Worm (Caenorhabditis elegans) whole organism, young adult: ENCODE measurements around the gene fbxa-185.

Experiments used
- B0019.2 ChIP-seq: fragments of 200-800 bp; sonication (Bioruptor generic); conservative IDR thresholded peaks from 2 replicates; pipeline ENCODE4 v1.3.6; 2022; ENCODE audit warnings: missing genetic modification reagents, missing genetic modification characterization, missing compliant biosample characterization
- F33H1.4 ChIP-seq: fragments of 200-800 bp; sonication (Bioruptor generic); IDR thresholded peaks from 2 replicates; pipeline ENCODE4 v1.3.6; 2022; ENCODE audit warnings: missing genetic modification reagents, missing genetic modification characterization, missing compliant biosample characterization
- F52B5.7 ChIP-seq: sonication (generic microtip); optimal IDR thresholded peaks from 2 replicates; lab custom pipeline; 2016; ENCODE audit warnings: mild to moderate bottlenecking, missing genetic modification characterization, missing compliant biosample characterization
- F57C9.4 ChIP-seq: sonication (generic microtip); optimal IDR thresholded peaks from 2 replicates; lab custom pipeline; 2017; ENCODE audit warnings: mild to moderate bottlenecking, missing genetic modification characterization, missing compliant biosample characterization
- Y53F4B.3 ChIP-seq: fragments of 200-800 bp; sonication (Bioruptor generic); IDR thresholded peaks from 2 replicates; pipeline ENCODE4 v1.3.6; 2022; ENCODE audit warnings: missing genetic modification reagents, missing genetic modification characterization, missing compliant biosample characterization
- akir-1 ChIP-seq: fragments of 200-800 bp; sonication (Bioruptor generic); optimal IDR thresholded peaks from 2 replicates; lab custom pipeline; 2018; ENCODE audit warnings: mild to moderate bottlenecking, missing genetic modification characterization, moderate library complexity, missing compliant biosample characterization
- aptf-3 ChIP-seq: fragments of 200-800 bp; sonication (Bioruptor generic); IDR thresholded peaks from 2 replicates; pipeline ENCODE4 v1.3.6; 2022; ENCODE audit warnings: missing genetic modification characterization, missing compliant biosample characterization
- athp-1 ChIP-seq: sonication (generic microtip); optimal IDR thresholded peaks from 2 replicates; lab custom pipeline; 2017; ENCODE audit warnings: mild to moderate bottlenecking, missing genetic modification characterization, missing compliant biosample characterization
- attf-3 ChIP-seq: fragments of 200-800 bp; sonication (Bioruptor generic); conservative IDR thresholded peaks from 2 replicates; pipeline ENCODE4 v1.3.6; 2022; ENCODE audit warnings: missing genetic modification reagents, missing genetic modification characterization, missing compliant biosample characterization
- attf-5 ChIP-seq: fragments of 200-800 bp; sonication (Bioruptor generic); optimal IDR thresholded peaks from 2 replicates; lab custom pipeline; 2018; ENCODE audit warnings: mild to moderate bottlenecking, missing genetic modification characterization, missing compliant biosample characterization
- attf-6 ChIP-seq: fragments of 200-800 bp; sonication (Bioruptor generic); IDR thresholded peaks from 2 replicates; pipeline ENCODE4 v1.3.6; 2022; ENCODE audit warnings: missing genetic modification reagents, missing genetic modification characterization, missing compliant biosample characterization
- ceh-100 ChIP-seq: fragments of 200-800 bp; sonication (Bioruptor generic); IDR thresholded peaks from 2 replicates; pipeline ENCODE4 v1.3.6; 2022; ENCODE audit warnings: missing genetic modification reagents, missing genetic modification characterization, missing compliant biosample characterization
- ceh-91 ChIP-seq: fragments of 200-800 bp; sonication (Bioruptor generic); IDR thresholded peaks from 2 replicates; pipeline ENCODE4 v1.3.6; 2022; ENCODE audit warnings: missing genetic modification reagents, missing genetic modification characterization, missing compliant biosample characterization
- die-1 ChIP-seq: sonication (generic microtip); optimal IDR thresholded peaks from 2 replicates; lab custom pipeline; 2016; ENCODE audit warnings: missing genotype, mild to moderate bottlenecking, missing genetic modification characterization, missing compliant biosample characterization
- dox-1 ChIP-seq: fragments of 200-800 bp; sonication (Bioruptor generic); IDR thresholded peaks from 2 replicates; pipeline ENCODE4 v1.3.6; 2022; ENCODE audit warnings: missing genetic modification reagents, missing genetic modification characterization, missing compliant biosample characterization
- gei-17 ChIP-seq: fragments of 200-800 bp; sonication (Bioruptor generic); optimal IDR thresholded peaks from 2 replicates; lab custom pipeline; 2018; ENCODE audit warnings: mild to moderate bottlenecking, missing genetic modification characterization, missing compliant biosample characterization
- hlh-12 ChIP-seq: sonication (generic microtip); optimal IDR thresholded peaks from 2 replicates; lab custom pipeline; 2016; ENCODE audit warnings: missing genetic modification characterization, missing compliant biosample characterization
- hmg-1.2 ChIP-seq: fragments of 200-800 bp; sonication (Bioruptor generic); IDR thresholded peaks from 2 replicates; pipeline ENCODE4 v1.3.6; 2022; ENCODE audit warnings: missing genetic modification reagents, missing genetic modification characterization, missing compliant biosample characterization
- hrde-1 ChIP-seq: sonication (generic microtip); optimal IDR thresholded peaks from 2 replicates; lab custom pipeline; 2016; ENCODE audit warnings: missing genetic modification characterization, mild to moderate bottlenecking, missing compliant biosample characterization, moderate library complexity, missing genotype, missing genetic modification reagents, borderline replicate concordance
- let-526 ChIP-seq: fragments of 200-800 bp; sonication (Bioruptor generic); IDR thresholded peaks from 2 replicates; pipeline ENCODE4 v1.3.6; 2022; ENCODE audit warnings: missing genetic modification reagents, missing genetic modification characterization, missing compliant biosample characterization
- lin-40 ChIP-seq: sonication (generic microtip); optimal IDR thresholded peaks from 2 replicates; lab custom pipeline; 2016; ENCODE audit warnings: missing genetic modification characterization, mild to moderate bottlenecking, missing compliant biosample characterization, missing genotype, missing genetic modification reagents
- lin-54 ChIP-seq: fragments of 200-800 bp; sonication (Bioruptor generic); optimal IDR thresholded peaks from 2 replicates; lab custom pipeline; 2018; ENCODE audit warnings: mild to moderate bottlenecking, missing genetic modification characterization, missing compliant biosample characterization
- lsl-1 ChIP-seq: fragments of 200-800 bp; sonication (Bioruptor generic); optimal IDR thresholded peaks from 2 replicates; lab custom pipeline; 2018; ENCODE audit warnings: mild to moderate bottlenecking, missing genetic modification characterization, moderate library complexity, missing compliant biosample characterization
- madf-10 ChIP-seq: sonication (generic microtip); optimal IDR thresholded peaks from 2 replicates; lab custom pipeline; 2016; ENCODE audit warnings: mild to moderate bottlenecking, missing genetic modification characterization, missing compliant biosample characterization
- madf-3 ChIP-seq: fragments of 200-800 bp; sonication (Bioruptor generic); IDR thresholded peaks from 2 replicates; pipeline ENCODE4 v1.3.6; 2022; ENCODE audit warnings: missing genetic modification reagents, missing genetic modification characterization, missing compliant biosample characterization
- madf-8 ChIP-seq: fragments of 200-800 bp; sonication (Bioruptor generic); conservative IDR thresholded peaks from 2 replicates; pipeline ENCODE4 v1.3.6; 2022; ENCODE audit warnings: missing genetic modification reagents, missing genetic modification characterization, missing compliant biosample characterization
- snpc-4 ChIP-seq, 5 experiments: fragments of 150-350 bp in 1 of 5; sonication (generic microtip) in 4 of 5; optimal IDR thresholded peaks; 2 replicates each; lab custom pipeline; 2014 to 2018; ENCODE audit warnings: missing genetic modification characterization in 5 of 5, missing biosample characterization in 3 of 5, antibody characterized with exemption in 2 of 5, mild to moderate bottlenecking in 2 of 5, missing compliant biosample characterization in 2 of 5, missing genotype in 2 of 5, moderate library complexity in 2 of 5, missing genetic modification reagents in 1 of 5
- tbp1 ChIP-seq: fragments of 200-800 bp; sonication (Bioruptor generic); optimal IDR thresholded peaks from 2 replicates; lab custom pipeline; 2018; ENCODE audit warnings: mild to moderate bottlenecking, missing genetic modification characterization, missing compliant biosample characterization
- tlf-1 ChIP-seq: fragments of 200-800 bp; sonication (Bioruptor generic); optimal IDR thresholded peaks from 2 replicates; lab custom pipeline; 2018; ENCODE audit warnings: mild to moderate bottlenecking, missing genetic modification characterization, missing compliant biosample characterization
- unc-62 ChIP-seq: fragments of 150-350 bp; optimal IDR thresholded peaks from 2 replicates; lab custom pipeline; 2014; ENCODE audit warnings: missing biosample characterization, missing genetic modification reagents, missing genetic modification characterization
- zfh-2 ChIP-seq: fragments of 200-800 bp; sonication (Bioruptor generic); conservative IDR thresholded peaks from 2 replicates; pipeline ENCODE4 v1.3.6; 2022; ENCODE audit warnings: missing genetic modification reagents, missing genetic modification characterization, missing compliant biosample characterization
- ztf-18 ChIP-seq: sonication (generic microtip); optimal IDR thresholded peaks from 2 replicates; lab custom pipeline; 2016; ENCODE audit warnings: missing genotype, mild to moderate bottlenecking, missing genetic modification characterization, missing compliant biosample characterization
- ztf-3 ChIP-seq: fragments of 200-800 bp; sonication (Bioruptor generic); optimal IDR thresholded peaks from 2 replicates; lab custom pipeline; 2018; ENCODE audit warnings: mild to moderate bottlenecking, missing genetic modification characterization, missing compliant biosample characterization

The fbxa-185 gene

ce11 chrV:17303392-17303791, 28.0 kb upstream of the fbxa-185 start:
- TF ChIP-seq attf-6 (GFP tag; lab: Robert Waterston, UW) (no peak), tbp1 (no peak), lin-40 (tag; lab: Kevin White, UChicago) (no peak), F33H1.4 (GFP tag; lab: Robert Waterston, UW) (no peak), akir-1 (no peak), gei-17 (GFP tag; lab: Kevin White, UChicago) (no peak), ztf-18 (no peak), tlf-1 (GFP tag; lab: Kevin White, UChicago) (no peak), F52B5.7 (tag; lab: Kevin White, UChicago) (no peak), Y53F4B.3 (GFP tag; lab: Robert Waterston, UW) (no peak), lin-54 (GFP tag; lab: Kevin White, UChicago) (no peak), unc-62 (GFP tag; lab: Kevin White, UChicago) (no peak), ztf-3 (GFP tag; lab: Kevin White, UChicago) (no peak)
- TF ChIP-seq, all 124 proteins: peak for 0

- TF ChIP-seq snpc-4 (GFP tag; optimal IDR thresholded peaks at IDR 0.05; lab: Kevin White, UChicago) (no peak), snpc-4 (tag; optimal IDR thresholded peaks at IDR 0.05; lab: Kevin White, UChicago) (peak in 2 of 4 experiments; percentile 52 to 62), F57C9.4 (tag; lab: Kevin White, UChicago) (no peak), B0019.2 (GFP tag; lab: Robert Waterston, UW) (no peak)
These were observed 23.5 kb upstream of the fbxa-185 start for ce11 chrV:17307926-17308325.

DNA sequence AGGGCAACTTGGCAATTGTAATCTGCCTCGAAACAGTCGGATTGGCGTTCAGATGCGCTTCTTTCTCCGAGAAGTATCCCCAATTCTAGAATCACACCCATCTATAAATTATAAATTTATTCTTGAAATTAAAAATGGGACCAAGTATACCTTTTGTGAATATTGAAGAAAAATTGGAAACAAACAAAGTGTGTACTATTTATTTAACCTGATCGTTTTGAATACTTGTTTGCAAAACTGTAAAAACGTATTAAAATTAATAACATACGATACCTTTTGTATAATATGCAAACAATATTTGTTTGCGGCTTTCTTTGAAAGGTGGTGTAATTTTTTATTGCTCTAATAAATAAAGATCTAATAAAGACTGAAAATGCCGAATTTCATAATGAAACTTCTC, 19.1 kb upstream of the fbxa-185 start, which contains the start of gene Y61B8B.3:
Y61B8B.3 (minus strand) TSS at position 101 of the 400 bp plus-strand sequence.
- TF ChIP-seq Y53F4B.3 (GFP tag; lab: Robert Waterston, UW) (no peak), die-1 (tag; lab: Kevin White, UChicago) (no peak), athp-1 (tag; lab: Kevin White, UChicago) (no peak), hrde-1 (tag; lab: Kevin White, UChicago) (no peak), let-526 (GFP tag; lab: Robert Waterston, UW) (no peak), aptf-3 (GFP tag; lab: Robert Waterston, UW) (no peak), attf-5 (GFP tag; lab: Kevin White, UChicago) (no peak), madf-8 (GFP tag; lab: Robert Waterston, UW) (no peak), lin-54 (GFP tag; lab: Kevin White, UChicago) (no peak), ceh-100 (GFP tag; lab: Robert Waterston, UW) (no peak), dox-1 (no peak), snpc-4 (GFP tag; optimal IDR thresholded peaks at IDR 0.05; lab: Kevin White, UChicago) (no peak), snpc-4 (tag; optimal IDR thresholded peaks at IDR 0.05; lab: Kevin White, UChicago) (no peak), attf-3 (no peak), zfh-2 (GFP tag; lab: Robert Waterston, UW) (no peak), ceh-91 (GFP tag; lab: Robert Waterston, UW) (no peak), lsl-1 (GFP tag; lab: Kevin White, UChicago) (no peak), madf-10 (tag; lab: Kevin White, UChicago) (no peak), hlh-12 (tag; lab: Kevin White, UChicago) (no peak), madf-3 (no peak)

ce11 chrV:17315063-17315462, 16.4 kb upstream of the fbxa-185 start, which contains the start of gene F31E9.6:
TSS of gene F31E9.6 (minus strand) at chrV:17315153.
- no peak for TF ChIP-seq gei-17 (GFP tag; lab: Kevin White, UChicago)
- TF ChIP-seq hmg-1.2 (GFP tag; lab: Robert Waterston, UW), result peak; percentile 81
- no peak for TF ChIP-seq snpc-4 (GFP tag; optimal IDR thresholded peaks at IDR 0.05; lab: Kevin White, UChicago)
- TF ChIP-seq snpc-4 (tag; optimal IDR thresholded peaks at IDR 0.05; lab: Kevin White, UChicago), result peak in 1 of 4 experiments; percentile 17
